Worm (Caenorhabditis elegans): Measurements from ENCODE around the gene irld-66.

The irld-66 gene

DNA sequence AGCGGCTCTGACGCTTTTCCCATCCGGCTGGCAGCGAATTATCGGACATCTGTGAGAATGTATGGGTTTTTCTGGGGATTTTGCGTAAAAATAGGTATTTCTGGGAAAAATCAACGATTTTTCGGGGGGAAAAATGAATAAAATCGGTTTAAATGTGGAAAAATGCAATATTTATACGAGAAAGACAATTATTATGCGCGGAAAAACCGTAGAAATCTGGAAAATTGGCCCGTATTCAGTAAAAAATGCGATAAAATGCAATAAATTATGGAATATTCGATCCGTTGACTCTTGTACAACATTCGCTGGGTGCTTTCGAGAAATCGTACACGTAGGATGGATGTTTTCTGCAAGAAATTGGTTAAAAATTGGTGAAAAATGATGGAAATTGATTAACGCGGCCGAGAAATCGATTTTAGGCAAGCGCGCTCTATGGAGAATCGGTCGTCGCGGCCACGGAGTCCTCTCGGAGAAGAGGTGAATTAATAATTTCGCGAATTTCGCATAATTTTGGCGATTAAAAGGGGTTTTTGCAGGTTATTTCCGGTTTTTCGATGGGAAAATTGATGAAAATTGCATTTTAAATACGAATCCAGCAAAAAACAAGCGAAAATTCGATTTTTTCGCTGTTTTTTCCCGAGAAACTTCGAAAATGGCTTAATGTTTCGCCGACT, 51.6 kb downstream of the irld-66 start, which contains the start of gene pinn-1:
pinn-1 (minus strand) TSS at position 51 of the 674 bp plus-strand sequence.
- no peak for TF ChIP-seq gei-17 (GFP tag; optimal IDR thresholded peaks at IDR 0.05)
- no peak for TF ChIP-seq sdz-38 (tag; optimal IDR thresholded peaks at IDR 0.05)
- TF ChIP-seq madf-10 (tag; optimal IDR thresholded peaks at IDR 0.05): peak; percentile 69
- no peak for TF ChIP-seq F37B4.10 (GFP tag; IDR thresholded peaks at IDR 0.05)
- peak; percentile 99 for TF ChIP-seq mcd-1 (GFP tag; IDR thresholded peaks at IDR 0.05)
- peak; percentile 79 for TF ChIP-seq ceh-91 (GFP tag; IDR thresholded peaks at IDR 0.05)
- TF ChIP-seq lsy-27 (tag; optimal IDR thresholded peaks at IDR 0.05; ENCODE audit: borderline replicate concordance, insufficient read depth): no peak
- peak; percentile 68 for TF ChIP-seq atf-7 (tag; optimal IDR thresholded peaks at IDR 0.05)
- TF ChIP-seq zim-3 (tag; optimal IDR thresholded peaks at IDR 0.05): peak; percentile 60
- TF ChIP-seq ztf-28 (GFP tag; IDR thresholded peaks at IDR 0.05): peak; percentile 93
- no peak for TF ChIP-seq hmg-20 (GFP tag; IDR thresholded peaks at IDR 0.05)
- no peak for TF ChIP-seq F57A8.1 (GFP tag; optimal IDR thresholded peaks at IDR 0.05)
- TF ChIP-seq cebp-1 (GFP tag; IDR thresholded peaks at IDR 0.05): peak; percentile 37; the same call in 1 of the 2 replicates
- TF ChIP-seq cebp-1 (tag; optimal IDR thresholded peaks at IDR 0.05): peak; percentile 75
- TF ChIP-seq dpff-1 (tag; optimal IDR thresholded peaks at IDR 0.05): no peak
- TF ChIP-seq D2030.7 (GFP tag; IDR thresholded peaks at IDR 0.05): peak; percentile 90
- no peak for TF ChIP-seq ceh-40 (GFP tag; IDR thresholded peaks at IDR 0.05)
- TF ChIP-seq aptf-2 (GFP tag; conservative IDR thresholded peaks at IDR 0.05): peak; percentile 75; the same call in 1 of the 2 replicates
- no peak for TF ChIP-seq T07F8.4 (tag; optimal IDR thresholded peaks at IDR 0.05)
- peak; percentile 21 for TF ChIP-seq B0261.1 (tag; optimal IDR thresholded peaks at IDR 0.05)
- TF ChIP-seq hlh-12 (tag; optimal IDR thresholded peaks at IDR 0.05): no peak
- TF ChIP-seq dpl-1 (GFP tag; optimal IDR thresholded peaks at IDR 0.05): peak; percentile 47
- TF ChIP-seq nfya-2 (GFP tag; IDR thresholded peaks at IDR 0.05): no peak
- TF ChIP-seq fkh-3 (tag; optimal IDR thresholded peaks at IDR 0.05): no peak
- TF ChIP-seq somi-1 (GFP tag; optimal IDR thresholded peaks at IDR 0.05): no peak
- TF ChIP-seq F23B12.7 (tag; optimal IDR thresholded peaks at IDR 0.05; ENCODE audit: insufficient read depth): peak; percentile 45
- TF ChIP-seq B0035.1 (tag; optimal IDR thresholded peaks at IDR 0.05): no peak
- peak; percentile 70; the same call in 1 of the 2 replicates for TF ChIP-seq Y67H2A.10 (GFP tag; conservative IDR thresholded peaks at IDR 0.05)
- peak; percentile 87 for TF ChIP-seq Y53G8AR.9 (GFP tag; conservative IDR thresholded peaks at IDR 0.05)
- peak; percentile 31 for TF ChIP-seq snpc-3.4 (tag; optimal IDR thresholded peaks at IDR 0.05)
- TF ChIP-seq nhr-80 (tag; optimal IDR thresholded peaks at IDR 0.05): peak; percentile 4
- TF ChIP-seq mxl-1 (tag; optimal IDR thresholded peaks at IDR 0.05): no peak
- TF ChIP-seq tbp1 (GFP tag; optimal IDR thresholded peaks at IDR 0.05): peak; percentile 66
- no peak for TF ChIP-seq ets-4 (GFP tag; optimal IDR thresholded peaks at IDR 0.05)
- peak; percentile 69 for TF ChIP-seq F33H1.4 (GFP tag; IDR thresholded peaks at IDR 0.05)
- peak; percentile 80 for TF ChIP-seq unc-130 (GFP tag; optimal IDR thresholded peaks at IDR 0.05)
- TF ChIP-seq madf-8 (GFP tag; conservative IDR thresholded peaks at IDR 0.05): peak; percentile 65
- no peak for TF ChIP-seq nhr-27 (tag; optimal IDR thresholded peaks at IDR 0.05)
- TF ChIP-seq egl-18 (GFP tag; IDR thresholded peaks at IDR 0.05): peak; percentile 50; the same call in 1 of the 2 replicates
- no peak; the same call in 1 of the 2 replicates for TF ChIP-seq attf-3 (GFP tag; conservative IDR thresholded peaks at IDR 0.05)
- no peak for TF ChIP-seq attf-6 (GFP tag; IDR thresholded peaks at IDR 0.05)
- TF ChIP-seq mel-28 (tag; optimal IDR thresholded peaks at IDR 0.05; ENCODE audit: borderline replicate concordance): peak; percentile 66
- no peak for TF ChIP-seq hrde-1 (tag; optimal IDR thresholded peaks at IDR 0.05; ENCODE audit: borderline replicate concordance)
- TF ChIP-seq tlf-1 (GFP tag; optimal IDR thresholded peaks at IDR 0.05): peak; percentile 67
- no peak for TF ChIP-seq C06A6.2 (GFP tag; conservative IDR thresholded peaks at IDR 0.05)
- no peak for TF ChIP-seq hlh-26 (GFP tag; conservative IDR thresholded peaks at IDR 0.05)
- peak; percentile 97 for TF ChIP-seq bed-2 (GFP tag; IDR thresholded peaks at IDR 0.05)
- peak; percentile 89 for TF ChIP-seq K11D2.4 (GFP tag; IDR thresholded peaks at IDR 0.05)

Measured in whole organism, young adult.